Fruit fly (Drosophila melanogaster) S2 (cell line): ENCODE measurements around the gene Pp1-87B.

Experiments
- CG8478 ChIP-seq: fragments of >200 bp; optimal IDR thresholded peaks from 2 replicates; lab custom pipeline; 2018
- CTCF ChIP-seq, 2 experiments: fragments of >200 bp; optimal IDR thresholded peaks; 2 replicates each; lab custom pipeline; 2018

Gene Pp1-87B

DNA sequence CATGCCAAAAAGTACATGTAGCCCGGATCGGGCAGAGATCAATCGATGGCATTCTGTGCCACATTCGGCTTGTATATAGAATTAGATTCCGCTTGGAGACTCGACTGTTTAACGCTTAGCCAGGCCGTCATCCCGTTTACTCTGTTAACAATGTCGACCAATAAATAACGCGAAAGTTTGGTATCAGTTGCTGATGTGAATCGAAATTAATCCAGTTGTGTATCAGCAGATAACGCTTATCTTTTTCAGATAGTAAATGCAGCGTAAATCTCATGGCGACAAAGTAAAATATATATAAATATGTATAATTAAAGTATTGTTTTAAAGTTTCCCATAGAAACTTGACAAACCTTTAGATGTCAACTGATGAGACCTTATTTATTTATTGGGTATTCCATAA lies 14.3 kb downstream of the Pp1-87B start:
- TF ChIP-seq CTCF (optimal IDR thresholded peaks at IDR 0.05; lab: Kevin White, UChicago) (no peak), CG8478 (lab: Kevin White, UChicago) (no peak)

DNA sequence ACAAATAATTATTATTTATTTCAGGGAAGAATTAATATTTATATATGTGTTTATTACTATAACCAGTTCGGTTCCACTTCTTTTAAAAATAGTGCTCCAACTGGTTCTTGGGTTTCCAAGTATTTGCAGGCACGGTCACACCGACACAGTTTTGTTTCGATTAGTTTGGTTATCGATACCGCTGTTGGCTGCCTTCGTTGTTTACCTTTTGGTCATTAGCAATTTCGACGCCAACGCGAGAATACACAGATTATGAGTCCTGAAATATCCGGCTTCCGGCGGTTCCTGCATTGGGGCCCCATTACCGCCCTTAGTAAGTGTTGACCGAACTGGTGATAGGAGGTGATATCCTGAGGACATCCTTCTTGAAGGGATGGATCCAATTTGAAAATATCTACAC lies 17.6 kb downstream of the Pp1-87B start, which contains the start of gene CG5196:
Gene CG5196, plus strand, starts transcription at position 157 of the 400 bp plus-strand sequence.
- no peak for TF ChIP-seq CG8478 (lab: Kevin White, UChicago)
- peak in 1 of 2 experiments; percentile 1 for TF ChIP-seq CTCF (optimal IDR thresholded peaks at IDR 0.05; lab: Kevin White, UChicago)

DNA sequence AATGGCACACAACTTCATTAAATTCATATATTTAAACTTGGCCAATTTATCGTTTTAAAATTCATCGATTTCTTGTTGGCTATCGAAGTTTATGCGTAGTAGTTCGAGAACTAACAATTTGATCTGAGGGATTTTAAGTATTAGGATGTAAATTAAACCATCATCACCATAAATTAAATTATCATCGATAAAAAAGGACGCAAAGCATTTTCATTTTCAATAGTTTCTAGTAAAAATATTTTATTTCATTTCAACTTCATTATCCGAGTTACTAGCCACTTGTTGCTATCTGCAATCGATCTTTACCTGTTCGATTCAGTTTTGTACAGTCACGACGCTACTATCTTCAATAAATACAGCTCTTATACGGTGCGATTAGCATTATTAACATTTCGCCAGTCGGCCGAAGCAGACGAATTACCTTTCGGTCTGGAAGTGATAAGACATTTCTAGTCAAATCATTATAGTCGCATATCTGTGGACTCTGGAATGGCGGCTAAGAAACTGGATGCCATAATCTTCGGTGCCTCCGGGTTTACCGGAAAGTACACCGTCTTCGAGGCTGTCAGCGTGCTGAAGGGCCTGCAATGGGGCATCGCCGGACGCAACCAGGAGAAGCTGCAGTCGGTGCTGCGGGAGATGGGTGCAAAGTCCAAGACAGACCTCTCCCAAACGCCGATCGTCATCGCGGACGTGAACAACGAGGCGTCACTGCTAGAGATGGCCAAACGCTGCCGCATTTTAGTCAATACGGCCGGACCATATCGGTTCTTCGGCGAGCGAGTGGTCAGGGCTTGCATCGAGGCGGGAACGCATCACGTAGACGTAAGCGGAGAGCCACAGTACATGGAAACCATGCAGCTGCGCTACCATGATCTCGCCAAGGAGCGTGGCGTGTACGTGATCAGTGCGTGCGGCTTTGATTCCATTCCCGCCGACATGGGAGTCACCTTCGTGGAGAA lies 19.2 kb downstream of the Pp1-87B start, which contains the start of gene CG5167:
Gene CG5167, plus strand, starts transcription at position 298 of the 962 bp plus-strand sequence.
- TF ChIP-seq CTCF (optimal IDR thresholded peaks at IDR 0.05; lab: Kevin White, UChicago): no peak
- TF ChIP-seq CG8478 (lab: Kevin White, UChicago): no peak

DNA sequence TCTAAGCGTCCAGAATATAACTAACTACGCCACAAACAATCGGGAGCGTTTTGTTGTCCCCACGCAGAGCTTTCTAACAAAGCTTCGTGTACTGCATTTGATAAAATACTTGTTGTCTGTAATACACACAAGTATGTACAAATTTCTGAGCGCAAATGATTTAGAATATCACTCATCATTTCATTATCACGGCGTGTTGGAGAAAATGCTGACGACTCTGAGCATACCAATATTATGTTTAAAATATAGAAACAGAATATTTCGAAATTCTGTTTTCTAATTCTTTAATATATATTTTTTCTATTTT lies 19.8 kb downstream of the Pp1-87B start, which contains the start of gene Cyp9f2:
Gene Cyp9f2, minus strand, starts transcription at position 101 of the 307 bp plus-strand sequence.
- TF ChIP-seq CG8478 (lab: Kevin White, UChicago) (no peak), CTCF (optimal IDR thresholded peaks at IDR 0.05; lab: Kevin White, UChicago) (no peak)

DNA sequence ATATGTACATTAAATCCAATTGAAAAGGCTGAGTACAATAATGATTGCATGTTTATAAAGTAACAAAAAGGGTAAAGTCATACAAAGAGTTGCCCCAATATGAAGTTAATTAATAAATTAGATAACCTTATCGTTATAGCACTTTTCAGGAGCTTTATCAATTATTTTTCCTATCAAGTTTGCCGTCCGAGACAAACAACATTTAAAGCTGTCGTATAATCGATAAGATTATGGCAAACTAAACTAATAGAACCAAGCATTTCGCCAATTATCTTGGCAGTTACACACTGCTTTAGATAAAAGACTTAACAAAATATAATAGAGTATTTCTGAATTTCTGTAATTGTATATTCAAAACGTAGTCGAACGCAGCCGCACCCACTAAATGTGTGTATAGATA lies 20.6 kb downstream of the Pp1-87B start:
- TF ChIP-seq CTCF (optimal IDR thresholded peaks at IDR 0.05; lab: Kevin White, UChicago): no peak
- TF ChIP-seq CG8478 (lab: Kevin White, UChicago): no peak

DNA sequence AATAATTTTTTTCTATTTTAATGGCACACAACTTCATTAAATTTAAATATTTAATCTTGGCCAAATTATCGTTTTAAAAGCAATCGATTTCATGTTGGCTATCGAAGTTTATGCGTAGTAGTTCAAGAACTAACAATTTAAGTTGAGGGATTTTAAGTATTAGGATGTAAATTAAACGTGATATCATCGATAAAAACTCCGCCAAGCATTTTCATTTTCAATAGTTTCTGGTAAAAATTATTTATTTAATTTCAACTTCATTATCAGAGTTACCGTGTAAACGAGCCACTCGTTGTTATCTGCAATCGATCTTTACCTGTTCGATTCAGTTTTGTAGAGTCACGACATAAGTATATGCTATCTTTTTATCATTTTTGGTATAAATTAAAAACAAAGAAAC lies 22.8 kb downstream of the Pp1-87B start:
- TF ChIP-seq CG8478 (lab: Kevin White, UChicago) (no peak), CTCF (optimal IDR thresholded peaks at IDR 0.05; lab: Kevin White, UChicago) (no peak)

DNA sequence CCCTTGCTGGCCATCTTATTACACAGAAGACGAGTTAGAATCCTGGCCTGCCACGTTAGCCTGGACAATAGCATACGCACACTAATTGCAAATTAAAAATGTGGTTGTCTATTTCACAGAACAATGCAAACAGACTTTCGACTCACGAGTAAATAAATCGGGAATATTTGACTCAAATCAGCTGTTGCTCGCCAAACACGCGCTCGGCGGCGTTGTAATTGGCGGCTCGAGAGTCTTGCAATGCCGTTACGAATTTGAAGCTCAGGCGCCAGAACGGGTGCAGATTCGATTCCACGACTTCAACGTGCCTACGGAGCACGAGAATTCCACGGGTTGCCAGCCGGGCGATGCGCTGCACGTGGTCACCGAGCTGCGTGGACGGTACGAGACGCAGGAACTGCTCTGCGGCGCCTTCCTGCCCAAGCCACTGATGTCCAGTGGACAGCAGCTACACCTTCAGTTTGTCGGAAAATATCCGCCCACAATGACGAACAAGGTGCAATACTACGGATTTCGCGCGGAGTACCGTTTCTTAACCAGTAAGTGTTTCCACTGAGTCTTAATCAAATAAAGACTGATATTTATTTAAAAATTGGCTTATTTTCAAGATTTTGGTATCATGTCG lies 23.9 kb downstream of the Pp1-87B start, which contains the start of gene DNAlig3:
Gene DNAlig3, minus strand, starts transcription at position 168 of the 625 bp plus-strand sequence.
- no peak for TF ChIP-seq CG8478 (lab: Kevin White, UChicago)
- peak; percentile 6 to 13 for TF ChIP-seq CTCF (optimal IDR thresholded peaks at IDR 0.05; lab: Kevin White, UChicago)

DNA sequence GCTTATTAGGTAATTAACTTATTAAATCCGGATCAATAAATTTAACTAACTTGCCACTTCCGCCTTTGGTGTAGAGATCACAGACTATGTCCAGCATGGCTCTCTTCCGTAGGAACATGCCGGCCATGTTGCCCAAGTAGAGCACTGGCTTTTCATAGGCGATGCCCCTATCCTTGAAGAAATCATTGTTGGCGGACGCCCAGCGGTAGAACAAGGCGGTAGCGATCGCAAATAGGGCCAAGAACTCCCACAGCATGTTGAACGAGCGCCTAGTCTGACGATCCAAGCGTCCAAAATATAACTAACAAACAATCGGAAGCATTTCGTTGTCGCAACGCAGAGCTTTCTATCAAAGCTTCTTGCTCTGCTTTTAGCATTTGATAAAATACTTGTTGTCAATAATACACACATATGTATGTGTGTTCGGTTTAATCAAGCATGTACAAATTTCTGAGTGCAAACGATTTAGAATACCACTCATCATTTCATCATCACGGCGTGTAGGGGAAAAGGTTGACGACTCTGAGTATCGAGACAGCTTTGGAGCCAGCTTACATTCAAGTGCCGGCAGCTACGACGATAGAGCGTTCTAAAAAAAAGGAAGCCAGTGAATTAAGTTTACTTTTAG lies 27.0 kb downstream of the Pp1-87B start, which contains the start of gene Cyp9f3:
Gene Cyp9f3, minus strand, starts transcription at position 310 of the 628 bp plus-strand sequence.
- TF ChIP-seq CTCF (optimal IDR thresholded peaks at IDR 0.05; lab: Kevin White, UChicago) (no peak), CG8478 (lab: Kevin White, UChicago) (no peak)

DNA sequence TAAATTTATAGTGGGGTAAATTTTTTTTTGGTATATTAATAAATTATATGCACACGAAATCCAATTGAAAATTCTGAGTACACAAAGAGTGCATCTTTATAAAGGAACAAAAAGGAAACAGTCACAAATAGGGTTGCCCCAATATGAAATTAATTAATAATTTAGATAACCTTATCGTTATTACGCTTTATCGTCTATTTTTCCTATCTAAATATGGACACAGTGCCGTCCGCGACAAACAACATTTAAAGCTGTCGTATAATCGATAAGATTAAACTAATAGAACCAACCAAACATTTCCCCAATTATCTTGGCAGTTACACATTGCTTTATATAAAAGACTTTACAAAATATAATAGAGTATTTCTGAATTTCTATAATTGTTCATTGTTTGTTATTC lies 27.7 kb downstream of the Pp1-87B start:
- no peak for TF ChIP-seq CG8478 (lab: Kevin White, UChicago)
- TF ChIP-seq CTCF (optimal IDR thresholded peaks at IDR 0.05; lab: Kevin White, UChicago): no peak

DNA sequence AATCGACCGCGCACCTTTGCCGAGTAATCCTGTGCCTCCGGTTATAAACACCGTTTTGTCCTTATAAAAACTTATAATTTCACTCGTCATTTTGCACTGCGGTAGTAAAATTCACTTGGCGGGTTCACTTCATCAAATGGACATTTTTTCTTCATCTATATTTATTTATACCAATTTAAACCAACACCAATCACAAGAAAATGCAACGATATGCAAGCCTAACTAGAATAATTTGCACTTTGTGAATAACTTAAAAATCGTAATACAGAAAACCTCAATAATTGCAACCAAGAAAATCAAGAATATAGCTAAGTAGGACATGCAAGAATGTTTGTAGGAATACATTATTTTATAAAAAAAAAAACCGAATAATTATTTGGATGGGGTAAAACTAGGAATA lies 29.8 kb downstream of the Pp1-87B start, which contains the start of the genes CG10096 and CG10097:
Gene CG10096, minus strand, starts transcription at position 101 of the 400 bp plus-strand sequence.
Gene CG10097, minus strand, starts transcription at position 101 of the 400 bp plus-strand sequence.
- TF ChIP-seq CTCF (optimal IDR thresholded peaks at IDR 0.05; lab: Kevin White, UChicago): no peak
- TF ChIP-seq CG8478 (lab: Kevin White, UChicago): no peak

DNA sequence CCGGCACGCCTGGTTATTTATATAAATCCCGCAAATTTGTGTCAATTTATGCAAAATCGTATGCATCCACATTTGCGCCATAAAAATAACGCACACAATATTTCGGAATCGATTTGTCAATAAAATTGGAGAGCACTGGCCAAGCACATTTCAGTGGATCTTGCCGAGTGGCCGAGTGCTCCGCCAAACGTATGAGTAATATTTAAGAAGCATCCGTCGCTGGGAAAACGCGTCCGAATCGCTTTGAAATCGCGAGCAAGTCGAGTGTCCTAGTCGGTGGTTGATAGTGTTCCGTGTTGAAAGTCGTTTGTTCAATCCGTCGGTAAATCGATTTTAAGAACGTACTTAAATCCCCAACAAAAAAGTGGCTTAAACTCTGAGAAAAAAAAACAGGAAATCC lies 38.8 kb downstream of the Pp1-87B start, which contains the start of gene CG33098:
Gene CG33098, plus strand, starts transcription at position 224 of the 400 bp plus-strand sequence.
- TF ChIP-seq CG8478 (lab: Kevin White, UChicago) (no peak), CTCF (optimal IDR thresholded peaks at IDR 0.05; lab: Kevin White, UChicago) (no peak)

DNA sequence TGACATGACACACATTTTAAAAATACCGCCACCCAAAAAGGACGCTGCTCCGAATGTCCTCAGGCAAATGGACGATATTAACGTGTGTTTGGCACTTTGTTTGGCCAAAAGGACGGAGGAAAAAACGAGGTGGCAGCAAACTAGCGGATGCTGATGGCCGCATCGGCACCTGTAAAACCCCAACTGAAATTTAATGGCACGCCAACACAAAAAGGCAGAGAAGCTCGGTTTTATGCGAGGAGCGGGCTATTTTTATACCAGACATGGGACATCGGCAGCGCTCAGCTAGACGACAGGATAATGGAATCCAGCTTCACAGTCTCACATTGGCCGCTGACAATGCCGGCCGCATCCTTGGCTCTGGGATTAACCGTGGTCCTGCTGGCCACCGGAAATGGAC lies 39.8 kb downstream of the Pp1-87B start, which contains the start of gene Sol1:
Gene Sol1, plus strand, starts transcription at position 301 of the 400 bp plus-strand sequence.
- TF ChIP-seq CTCF (optimal IDR thresholded peaks at IDR 0.05; lab: Kevin White, UChicago): no peak
- TF ChIP-seq CG8478 (lab: Kevin White, UChicago): no peak

DNA sequence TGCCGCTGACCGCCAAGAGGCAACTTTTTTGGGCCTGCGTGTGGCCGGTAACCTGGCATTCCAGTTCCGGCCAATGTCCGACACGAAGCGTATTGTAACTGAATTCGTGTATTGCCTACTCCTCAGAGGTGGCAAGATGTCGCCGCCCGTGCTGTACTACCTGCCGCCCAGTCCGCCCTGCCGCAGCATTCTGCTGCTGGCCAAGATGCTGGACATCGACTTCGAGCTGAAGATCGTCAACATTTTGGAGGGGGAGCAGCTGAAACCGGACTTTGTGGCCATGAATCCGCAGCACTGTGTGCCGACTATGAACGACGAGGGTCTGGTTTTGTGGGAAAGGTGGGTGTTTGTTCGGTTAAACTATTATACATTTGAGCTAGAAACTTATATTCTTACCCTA lies 41.4 kb downstream of the Pp1-87B start:
- no peak for TF ChIP-seq CG8478 (lab: Kevin White, UChicago)
- no peak for TF ChIP-seq CTCF (optimal IDR thresholded peaks at IDR 0.05; lab: Kevin White, UChicago)

DNA sequence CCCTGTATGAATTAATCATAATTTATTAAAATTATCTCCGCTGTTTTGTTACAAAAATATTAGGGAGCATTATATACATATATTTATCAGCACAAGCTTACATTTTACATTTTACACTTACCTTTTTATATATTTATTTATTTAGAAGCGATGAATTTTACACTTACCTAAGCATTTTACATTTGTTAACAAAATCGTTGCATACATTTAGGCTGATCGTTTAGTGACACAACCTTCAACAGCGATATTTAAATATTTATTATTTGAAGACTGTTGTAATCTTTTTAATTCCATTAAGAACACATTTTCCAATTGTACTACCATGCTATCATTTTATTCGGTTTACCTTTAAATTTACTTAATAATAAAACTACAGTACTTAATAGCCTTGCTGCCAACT lies 41.9 kb downstream of the Pp1-87B start:
- TF ChIP-seq CTCF (optimal IDR thresholded peaks at IDR 0.05; lab: Kevin White, UChicago) (peak in 1 of 2 experiments; percentile 29), CG8478 (lab: Kevin White, UChicago) (no peak)
